Worm (Caenorhabditis elegans) whole organism, mixed stage, embryonic: Measurements from ENCODE around the gene Y17G9B.8.

ENCODE experiments used
- bed-3 ChIP-seq: fragments of 200-800 bp; sonication (Bioruptor generic); optimal IDR thresholded peaks from 3 replicates; lab custom pipeline; 2018; ENCODE audit warnings: mild to moderate bottlenecking, missing genetic modification characterization, moderate library complexity, missing compliant biosample characterization
- blmp-1 ChIP-seq: fragments of 150-350 bp; optimal IDR thresholded peaks from 2 replicates; lab custom pipeline; 2014; ENCODE audit warnings: missing biosample characterization, missing genetic modification characterization
- ces-1 ChIP-seq: fragments of 150-350 bp; optimal IDR thresholded peaks from 2 replicates; lab custom pipeline; 2014; ENCODE audit warnings: missing biosample characterization, missing genetic modification reagents, missing genetic modification characterization
- elt-1 ChIP-seq: sonication (generic microtip); optimal IDR thresholded peaks from 2 replicates; lab custom pipeline; 2017; ENCODE audit warnings: missing genetic modification characterization, mild to moderate bottlenecking, missing compliant biosample characterization, antibody characterized with exemption, moderate library complexity, borderline replicate concordance; ENCODE audit not compliant: insufficient read depth
- lin-13 ChIP-seq: fragments of 150-350 bp; optimal IDR thresholded peaks from 2 replicates; lab custom pipeline; 2014; ENCODE audit warnings: missing biosample characterization, missing genetic modification characterization
- lsy-2 ChIP-seq: fragments of 150-350 bp; optimal IDR thresholded peaks from 2 replicates; lab custom pipeline; 2014; ENCODE audit warnings: missing biosample characterization, missing genetic modification characterization
- mep-1 ChIP-seq: fragments of 150-350 bp; optimal IDR thresholded peaks from 2 replicates; lab custom pipeline; 2017; ENCODE audit warnings: missing biosample characterization, missing genetic modification reagents, missing genetic modification characterization, inconsistent platforms
- nhr-28 ChIP-seq: fragments of 150-350 bp; optimal IDR thresholded peaks from 2 replicates; lab custom pipeline; 2014; ENCODE audit warnings: missing biosample characterization, missing genetic modification characterization
- pha-4 ChIP-seq: fragments of 150-350 bp; optimal IDR thresholded peaks from 2 replicates; lab custom pipeline; 2018; ENCODE audit warnings: missing biosample characterization, missing genetic modification reagents, missing genetic modification characterization
- tbx-8 ChIP-seq: fragments of 200-800 bp; sonication (Bioruptor generic); optimal IDR thresholded peaks from 2 replicates; lab custom pipeline; 2018; ENCODE audit warnings: mild to moderate bottlenecking, missing genetic modification characterization, moderate library complexity, missing compliant biosample characterization
- unc-120 ChIP-seq: sonication (generic microtip); optimal IDR thresholded peaks from 2 replicates; lab custom pipeline; 2017; ENCODE audit warnings: missing genetic modification characterization, missing compliant biosample characterization; ENCODE audit not compliant: poor library complexity, severe bottlenecking
- unc-39 ChIP-seq: fragments of 150-350 bp; optimal IDR thresholded peaks from 2 replicates; lab custom pipeline; 2014; ENCODE audit warnings: missing biosample characterization, missing genetic modification characterization
- unc-62 ChIP-seq: fragments of 150-350 bp; optimal IDR thresholded peaks from 2 replicates; lab custom pipeline; 2014; ENCODE audit warnings: missing biosample characterization, missing genetic modification reagents, missing genetic modification characterization
- ztf-11 ChIP-seq: fragments of 150-350 bp; optimal IDR thresholded peaks from 2 replicates; lab custom pipeline; 2014; ENCODE audit warnings: missing biosample characterization, missing genetic modification characterization

DNA sequence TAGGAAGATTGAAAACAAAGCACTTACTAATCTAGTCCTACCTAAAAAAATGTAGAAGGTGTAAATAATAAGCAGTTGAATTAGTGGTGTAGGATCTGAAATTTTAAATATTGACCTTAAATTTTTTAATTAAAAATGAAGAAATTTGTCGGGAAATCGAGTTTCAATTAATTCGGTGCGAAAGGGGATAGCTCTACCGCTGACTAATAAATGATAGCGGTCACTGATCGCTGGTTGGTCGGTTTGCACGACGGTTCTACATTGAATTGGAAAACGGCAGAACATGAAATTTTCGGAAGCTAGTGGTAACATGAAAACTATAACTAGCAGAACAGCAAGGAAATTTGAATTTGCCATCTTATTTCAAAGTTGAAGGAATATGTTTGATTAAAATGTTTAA is 21.5 kb upstream of the Y17G9B.8 start, which contains the start of gene set-15:
- no peak for TF ChIP-seq ztf-11 (tag; lab: Kevin White, UChicago)
- TF ChIP-seq ces-1 (GFP tag; lab: Kevin White, UChicago): no peak
- TF ChIP-seq lsy-2 (tag; lab: Kevin White, UChicago): no peak
- TF ChIP-seq unc-62 (GFP tag; lab: Kevin White, UChicago): no peak
- no peak for TF ChIP-seq elt-1
- no peak for TF ChIP-seq nhr-28 (tag; lab: Kevin White, UChicago)
- TF ChIP-seq unc-120 (tag; lab: Kevin White, UChicago): no peak
- TF ChIP-seq bed-3 (GFP tag; lab: Kevin White, UChicago): no peak
- no peak for TF ChIP-seq tbx-8 (GFP tag; lab: Kevin White, UChicago)
- TF ChIP-seq pha-4: no peak
- TF ChIP-seq lin-13 (tag; lab: Kevin White, UChicago): no peak
- no peak for TF ChIP-seq mep-1 (tag; lab: Kevin White, UChicago)
- TF ChIP-seq blmp-1: no peak
- no peak for TF ChIP-seq unc-39
